Worm (Caenorhabditis elegans): ENCODE results near the gene eif-3.D.
A peak's percentile ranks its signal among the peaks of the same experiment; 100 is the strongest.

The eif-3.D gene

DNA sequence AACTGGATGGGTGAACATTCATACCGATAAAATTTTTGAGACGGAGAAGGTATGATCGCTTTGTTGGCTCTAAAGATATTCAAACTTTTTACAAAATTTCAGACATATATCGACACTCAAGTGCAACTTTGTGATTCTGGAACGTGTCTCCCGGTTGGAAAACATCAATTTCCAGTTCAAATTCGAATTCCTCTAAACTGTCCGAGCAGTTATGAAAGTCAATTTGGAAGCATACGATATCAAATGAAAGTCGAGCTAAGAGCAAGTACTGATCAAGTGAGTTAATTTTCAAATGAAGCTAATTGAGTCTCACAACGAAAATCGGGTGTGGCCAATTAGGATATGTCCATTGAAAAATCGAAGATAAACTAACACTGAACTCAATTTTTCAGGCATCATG, 37.0 kb downstream of the eif-3.D start:
- TF ChIP-seq pha-4 (tag; optimal IDR thresholded peaks at IDR 0.05) (no peak), nhr-12 (tag; optimal IDR thresholded peaks at IDR 0.05) (no peak), ham-2 (GFP tag; optimal IDR thresholded peaks at IDR 0.05) (no peak), hlh-1 (tag; optimal IDR thresholded peaks at IDR 0.05) (no peak), cnd-1 (tag; optimal IDR thresholded peaks at IDR 0.05) (no peak), mls-2 (tag; optimal IDR thresholded peaks at IDR 0.05) (no peak), flh-1 (GFP tag; optimal IDR thresholded peaks at IDR 0.05) (no peak), unc-39 (tag; optimal IDR thresholded peaks at IDR 0.05) (no peak), bed-3 (GFP tag; optimal IDR thresholded peaks at IDR 0.05) (no peak), nhr-2 (tag; optimal IDR thresholded peaks at IDR 0.05) (no peak), blmp-1 (tag; optimal IDR thresholded peaks at IDR 0.05) (no peak), unc-120 (tag; optimal IDR thresholded peaks at IDR 0.05; ENCODE audit: poor library complexity, severe bottlenecking) (no peak), sem-2 (GFP tag; optimal IDR thresholded peaks at IDR 0.05) (no peak), ces-1 (GFP tag; optimal IDR thresholded peaks at IDR 0.05) (no peak), lin-32 (GFP tag; optimal IDR thresholded peaks at IDR 0.05) (no peak), ceh-39 (tag; optimal IDR thresholded peaks at IDR 0.05) (no peak), drap-1 (GFP tag; optimal IDR thresholded peaks at IDR 0.05) (no peak), mep-1 (tag; optimal IDR thresholded peaks at IDR 0.05) (no peak), lsy-2 (tag; optimal IDR thresholded peaks at IDR 0.05) (no peak)

DNA sequence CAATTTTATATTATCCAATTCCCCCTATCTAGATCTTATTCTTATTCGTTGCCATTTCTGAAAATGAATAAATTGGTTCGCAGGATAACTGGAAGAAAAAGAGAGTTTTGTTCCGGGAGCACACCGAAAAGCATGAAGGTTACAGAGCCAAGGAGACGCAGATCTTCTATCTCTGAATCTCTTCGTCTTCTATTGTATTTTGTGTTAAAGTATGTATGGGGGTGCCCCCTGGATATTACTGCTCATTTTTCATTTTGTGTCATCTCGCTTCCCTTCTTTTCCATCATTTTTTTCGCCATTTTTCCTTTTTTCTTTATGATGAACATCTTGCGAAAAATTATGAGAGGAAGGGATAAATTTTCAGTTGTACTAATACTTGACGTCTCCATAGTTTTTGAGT, 37.7 kb downstream of the eif-3.D start:
- TF ChIP-seq hlh-1 (tag; optimal IDR thresholded peaks at IDR 0.05): no peak
- no peak for TF ChIP-seq mab-5 (tag; optimal IDR thresholded peaks at IDR 0.05)
- no peak for TF ChIP-seq cnd-1 (tag; optimal IDR thresholded peaks at IDR 0.05)
- TF ChIP-seq ztf-11 (tag; optimal IDR thresholded peaks at IDR 0.05): no peak
- TF ChIP-seq unc-120 (tag; optimal IDR thresholded peaks at IDR 0.05; ENCODE audit: poor library complexity, severe bottlenecking): no peak
- TF ChIP-seq nhr-2 (tag; optimal IDR thresholded peaks at IDR 0.05): no peak
- no peak for TF ChIP-seq unc-39 (tag; optimal IDR thresholded peaks at IDR 0.05)
- TF ChIP-seq ham-2 (GFP tag; optimal IDR thresholded peaks at IDR 0.05): no peak
- no peak for TF ChIP-seq ces-1 (GFP tag; optimal IDR thresholded peaks at IDR 0.05)
- TF ChIP-seq lin-13 (tag; optimal IDR thresholded peaks at IDR 0.05): no peak
- no peak for TF ChIP-seq mls-2 (tag; optimal IDR thresholded peaks at IDR 0.05)

DNA sequence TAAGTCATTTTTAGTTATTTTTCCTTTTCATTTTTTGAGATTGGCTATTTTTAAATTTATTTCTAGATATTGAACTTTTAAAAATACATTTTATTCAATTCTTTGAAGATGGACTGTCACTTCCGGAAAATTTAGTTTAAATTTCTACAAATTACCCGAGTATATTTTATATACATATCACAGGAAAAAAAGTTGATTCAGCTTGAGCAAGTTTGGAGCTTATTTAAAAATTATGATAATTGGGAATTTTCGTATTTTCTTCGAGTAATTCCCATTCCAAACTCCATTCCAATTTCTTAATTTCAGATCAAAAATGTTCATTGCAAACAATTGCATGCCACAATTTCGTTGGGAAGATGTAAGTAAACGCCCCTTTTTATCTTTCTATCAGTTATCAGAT, 41.7 kb downstream of the eif-3.D start, which contains the start of gene arrd-15:
Gene arrd-15 (plus strand): TSS at position 301 of the 400 bp plus-strand sequence.
- no peak for TF ChIP-seq ham-2 (GFP tag; optimal IDR thresholded peaks at IDR 0.05)
- no peak for TF ChIP-seq nhr-237 (tag; optimal IDR thresholded peaks at IDR 0.05)
- TF ChIP-seq M03D4.4 (tag; optimal IDR thresholded peaks at IDR 0.05): no peak
- no peak for TF ChIP-seq sptf-1 (tag; optimal IDR thresholded peaks at IDR 0.05)
- no peak for TF ChIP-seq ceh-43 (GFP tag; optimal IDR thresholded peaks at IDR 0.05)
- TF ChIP-seq hlh-1 (tag; optimal IDR thresholded peaks at IDR 0.05): no peak
- TF ChIP-seq ces-1 (GFP tag; optimal IDR thresholded peaks at IDR 0.05): no peak
- no peak for TF ChIP-seq unc-39 (tag; optimal IDR thresholded peaks at IDR 0.05)
- TF ChIP-seq lsy-2 (tag; optimal IDR thresholded peaks at IDR 0.05): no peak
- no peak for TF ChIP-seq ceh-39 (tag; optimal IDR thresholded peaks at IDR 0.05)
- no peak for TF ChIP-seq nhr-2 (tag; optimal IDR thresholded peaks at IDR 0.05)
- TF ChIP-seq nhr-12 (tag; optimal IDR thresholded peaks at IDR 0.05): no peak
- no peak for TF ChIP-seq zip-8 (tag; optimal IDR thresholded peaks at IDR 0.05)
- TF ChIP-seq ztf-11 (tag; optimal IDR thresholded peaks at IDR 0.05): no peak
- no peak for TF ChIP-seq lin-13 (tag; optimal IDR thresholded peaks at IDR 0.05)

DNA sequence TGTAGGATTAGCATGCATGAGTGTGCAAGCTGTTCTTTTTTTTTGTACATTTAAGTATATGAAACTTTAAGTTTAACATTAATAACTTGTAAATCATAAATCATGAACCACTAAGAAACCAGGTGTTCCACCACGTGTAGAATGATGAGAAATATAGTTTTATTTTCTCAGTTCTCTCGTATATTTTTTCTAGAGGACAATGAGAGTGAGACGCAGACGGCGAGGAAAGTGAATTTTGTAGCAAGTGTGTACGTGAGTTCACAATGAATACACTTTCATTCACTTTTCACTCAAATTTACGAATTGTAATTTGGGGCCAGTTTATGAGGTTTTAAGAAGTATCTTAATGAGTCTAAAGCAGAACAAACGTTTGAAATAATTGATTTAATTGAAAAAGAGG, 44.9 kb downstream of the eif-3.D start:
- TF ChIP-seq unc-39 (tag; optimal IDR thresholded peaks at IDR 0.05): no peak
- peak; percentile 50 for TF ChIP-seq mab-5 (tag; optimal IDR thresholded peaks at IDR 0.05)
- TF ChIP-seq pha-4 (tag; optimal IDR thresholded peaks at IDR 0.05): no peak

DNA sequence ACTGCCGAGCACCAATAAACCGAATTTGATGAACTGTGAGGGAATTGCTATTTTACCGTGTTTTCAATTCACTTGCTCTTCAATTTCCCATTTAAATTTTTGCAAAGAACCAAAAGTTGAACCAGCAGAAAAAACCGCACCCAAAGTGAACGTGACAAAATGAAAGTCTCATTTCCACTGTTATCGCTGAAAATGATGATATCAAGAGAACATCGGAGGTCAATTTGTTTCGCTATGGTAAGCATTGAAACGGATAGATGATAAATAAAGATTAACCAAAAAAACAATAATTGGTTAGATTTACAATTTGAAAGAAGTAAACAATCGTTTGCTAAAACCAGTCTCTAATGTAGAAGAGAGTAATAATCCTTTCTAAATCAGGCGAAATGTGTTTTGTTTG, 45.8 kb downstream of the eif-3.D start:
- TF ChIP-seq M03D4.4 (tag; optimal IDR thresholded peaks at IDR 0.05) (no peak), lsy-2 (tag; optimal IDR thresholded peaks at IDR 0.05) (no peak), mls-2 (tag; optimal IDR thresholded peaks at IDR 0.05) (no peak)

DNA sequence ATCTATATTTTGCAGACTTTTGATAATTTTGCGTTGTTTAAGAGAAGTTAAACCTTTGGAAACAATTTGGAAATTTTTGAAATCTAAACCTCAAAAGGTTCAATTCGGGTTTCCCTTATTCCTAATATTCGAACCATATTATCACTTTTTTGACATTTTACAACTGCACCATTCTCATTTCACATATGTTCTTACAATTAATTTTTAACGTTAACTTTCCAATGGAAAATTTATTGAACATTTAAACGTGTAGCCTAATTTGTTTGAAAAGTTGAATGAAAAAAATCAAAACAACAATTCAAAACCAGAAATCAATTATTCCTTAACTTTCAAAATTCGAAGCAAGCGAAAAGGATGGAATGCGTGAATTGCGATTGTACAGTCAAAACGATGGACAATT, 47.4 kb downstream of the eif-3.D start, which contains the start of gene ZK637.12:
Gene ZK637.12 (plus strand): TSS at position 301 of the 400 bp plus-strand sequence.
- TF ChIP-seq nhr-28 (tag; optimal IDR thresholded peaks at IDR 0.05) (no peak), drap-1 (GFP tag; optimal IDR thresholded peaks at IDR 0.05) (no peak)
